Worm (Caenorhabditis elegans) whole organism, L4 larva: ENCODE results near the gene F17C11.11.

ENCODE experiments used
- dve-1 ChIP-seq: sonication (generic microtip); optimal IDR thresholded peaks from 2 replicates; lab custom pipeline; 2017; ENCODE audit warnings: antibody characterized with exemption, mild to moderate bottlenecking, missing genetic modification characterization, missing compliant biosample characterization; ENCODE audit not compliant: insufficient read depth
- fkh-10 ChIP-seq: fragments of 150-350 bp; optimal IDR thresholded peaks from 2 replicates; lab custom pipeline; 2014; ENCODE audit warnings: missing biosample characterization, missing genetic modification reagents, missing genetic modification characterization
- fos-1 ChIP-seq: fragments of 150-350 bp; optimal IDR thresholded peaks from 2 replicates; lab custom pipeline; 2014; ENCODE audit warnings: missing biosample characterization, missing genetic modification characterization
- lin-13 ChIP-seq: fragments of 150-350 bp; optimal IDR thresholded peaks from 2 replicates; lab custom pipeline; 2014; ENCODE audit warnings: missing biosample characterization, missing genetic modification reagents, missing genetic modification characterization
- mdl-1 ChIP-seq, 2 experiments: fragments of 150-350 bp in 1 of 2; sonication (generic microtip) in 1 of 2; optimal IDR thresholded peaks; 2 replicates each; lab custom pipeline; 2014 to 2017; ENCODE audit warnings: missing biosample characterization in 2 of 2, missing genetic modification characterization in 2 of 2
- mep-1 ChIP-seq: fragments of 150-350 bp; sonication (generic microtip); optimal IDR thresholded peaks from 3 replicates; lab custom pipeline; 2014; ENCODE audit warnings: missing biosample characterization, missing genetic modification characterization
- nhr-11 ChIP-seq: fragments of 150-350 bp; optimal IDR thresholded peaks from 2 replicates; lab custom pipeline; 2014; ENCODE audit warnings: missing biosample characterization, missing genetic modification characterization
- nhr-237 ChIP-seq: sonication (generic microtip); optimal IDR thresholded peaks from 2 replicates; lab custom pipeline; 2017; ENCODE audit warnings: missing biosample characterization, missing genetic modification characterization
- pha-4 ChIP-seq, 2 experiments: fragments of 150-350 bp in 1 of 2; fragments of 200-800 bp in 1 of 2; sonication (Bioruptor generic) in 1 of 2; IDR thresholded peaks in 1 of 2; optimal IDR thresholded peaks in 1 of 2; 2 replicates each; pipeline versions ENCODE4 v1.3.6 to Lab custom; 2014 to 2022; ENCODE audit warnings: missing genetic modification characterization in 2 of 2, missing genetic modification reagents in 2 of 2, missing biosample characterization in 1 of 2, missing compliant biosample characterization in 1 of 2
- unc-130 ChIP-seq: sonication (generic microtip); optimal IDR thresholded peaks from 2 replicates; lab custom pipeline; 2016; ENCODE audit warnings: missing genetic modification reagents, missing genetic modification characterization, missing compliant biosample characterization
- unc-39 ChIP-seq: sonication (generic microtip); optimal IDR thresholded peaks from 2 replicates; lab custom pipeline; 2017; ENCODE audit warnings: missing biosample characterization, missing genetic modification characterization

- TF ChIP-seq mdl-1 (tag; optimal IDR thresholded peaks at IDR 0.05; lab: Kevin White, UChicago), result peak in 1 of 2 experiments; percentile 8
- no peak for TF ChIP-seq unc-39 (tag; lab: Kevin White, UChicago)
- no peak for TF ChIP-seq unc-130 (GFP tag; lab: Kevin White, UChicago)
- TF ChIP-seq fkh-10 (GFP tag; lab: Kevin White, UChicago), result peak; percentile 71
- no peak for TF ChIP-seq nhr-11
- peak; percentile 32 for TF ChIP-seq mep-1
- no peak for TF ChIP-seq dve-1 (tag; lab: Kevin White, UChicago)
- no peak for TF ChIP-seq nhr-237 (tag; lab: Kevin White, UChicago)
- TF ChIP-seq fos-1 (tag; lab: Kevin White, UChicago), result no peak
- no peak for TF ChIP-seq pha-4 (GFP tag; IDR thresholded peaks at IDR 0.05; lab: Robert Waterston, UW)
- TF ChIP-seq pha-4 (tag; optimal IDR thresholded peaks at IDR 0.05; lab: Kevin White, UChicago), result no peak
- no peak for TF ChIP-seq lin-13
These were observed 33.8 kb downstream of the F17C11.11 start for ce11 chrV:10904795-10905194.
